Fruit fly (Drosophila melanogaster) whole organism, embryonic: ENCODE data around the gene CG5934.
A peak's percentile ranks its signal among the peaks of the same experiment; 100 is the strongest.

ENCODE experiments used
- Ada2b ChIP-seq: fragments of 200-800 bp; sonication (Bioruptor generic); IDR thresholded peaks from 2 replicates; pipeline ENCODE4 v1.3.6; 2022; ENCODE audit warnings: missing biosample characterization, missing genetic modification characterization
- Asciz ChIP-seq: fragments of 200-800 bp; sonication (Bioruptor generic); optimal IDR thresholded peaks from 2 replicates; lab custom pipeline; 2017; ENCODE audit warnings: missing biosample characterization, mild to moderate bottlenecking, missing genetic modification characterization, missing genetic modification reagents
- Atf-2 ChIP-seq: fragments of 200-800 bp; sonication (Bioruptor generic); optimal IDR thresholded peaks from 2 replicates; lab custom pipeline; 2016; ENCODE audit warnings: missing biosample characterization, missing genetic modification characterization
- CG11456 ChIP-seq: fragments of 200-800 bp; sonication (Bioruptor generic); IDR thresholded peaks from 3 replicates; pipeline ENCODE4 v1.3.6; 2022; ENCODE audit warnings: missing biosample characterization, missing genetic modification characterization
- CG11560 ChIP-seq: fragments of 200-800 bp; sonication (Bioruptor generic); IDR thresholded peaks from 3 replicates; pipeline ENCODE4 v1.3.6; 2022; ENCODE audit warnings: missing biosample characterization, missing genetic modification characterization
- CG12299 ChIP-seq: fragments of 200-800 bp; sonication (Bioruptor generic); optimal IDR thresholded peaks from 2 replicates; lab custom pipeline; 2018; ENCODE audit warnings: missing biosample characterization, mild to moderate bottlenecking, missing genetic modification characterization
- CG12942 ChIP-seq: fragments of 200-800 bp; sonication (Bioruptor generic); optimal IDR thresholded peaks from 3 replicates; lab custom pipeline; 2016; ENCODE audit warnings: missing biosample characterization, missing genetic modification characterization
- CG13424 ChIP-seq: fragments of 200-800 bp; sonication (Bioruptor generic); optimal IDR thresholded peaks from 2 replicates; lab custom pipeline; 2019; ENCODE audit warnings: missing biosample characterization, mild to moderate bottlenecking, missing genetic modification characterization, moderate library complexity
- CG14441 ChIP-seq: fragments of 200-800 bp; sonication (Bioruptor generic); IDR thresholded peaks from 2 replicates; pipeline ENCODE4 v1.3.6; 2022; ENCODE audit warnings: missing biosample characterization, missing genetic modification characterization
- CG17359 ChIP-seq: fragments of 200-800 bp; sonication (Bioruptor generic); optimal IDR thresholded peaks from 3 replicates; lab custom pipeline; 2018; ENCODE audit warnings: missing biosample characterization, mild to moderate bottlenecking, missing genetic modification characterization, moderate library complexity
- CG17912 ChIP-seq: fragments of 200-800 bp; sonication (Bioruptor generic); optimal IDR thresholded peaks from 2 replicates; lab custom pipeline; 2018; ENCODE audit warnings: missing biosample characterization, mild to moderate bottlenecking, missing genetic modification characterization
- CG2678 ChIP-seq: fragments of 200-800 bp; sonication (Bioruptor generic); optimal IDR thresholded peaks from 3 replicates; lab custom pipeline; 2019; ENCODE audit warnings: missing biosample characterization, mild to moderate bottlenecking, missing genetic modification characterization, moderate library complexity
- CG2875 ChIP-seq: fragments of 200-800 bp; sonication (Bioruptor generic); optimal IDR thresholded peaks from 2 replicates; lab custom pipeline; 2017; ENCODE audit warnings: missing biosample characterization, mild to moderate bottlenecking, missing genetic modification characterization, missing genetic modification reagents
- CG34224 ChIP-seq: fragments of 200-800 bp; sonication (Bioruptor generic); IDR thresholded peaks from 3 replicates; pipeline ENCODE4 v1.3.6; 2022; ENCODE audit warnings: missing biosample characterization, missing genetic modification characterization; ENCODE audit not compliant: partially characterized antibody
- CG34376 ChIP-seq: fragments of 200-800 bp; sonication (Bioruptor generic); optimal IDR thresholded peaks from 2 replicates; lab custom pipeline; 2018; ENCODE audit warnings: missing biosample characterization, mild to moderate bottlenecking, missing genetic modification characterization
- CG6791 ChIP-seq: fragments of 200-800 bp; sonication (Bioruptor generic); IDR thresholded peaks from 3 replicates; pipeline ENCODE4 v1.3.6; 2022; ENCODE audit warnings: missing biosample characterization, missing genetic modification characterization; ENCODE audit not compliant: partially characterized antibody
- CG7372 ChIP-seq: fragments of 200-800 bp; sonication (Bioruptor generic); IDR thresholded peaks from 2 replicates; pipeline ENCODE4 v1.3.6; 2022; ENCODE audit warnings: missing biosample characterization, missing genetic modification characterization
- CG8478 ChIP-seq: fragments of >200 bp; optimal IDR thresholded peaks from 2 replicates; lab custom pipeline; 2018
- CG8924 ChIP-seq: fragments of 200-800 bp; optimal IDR thresholded peaks from 3 replicates; lab custom pipeline; 2019; ENCODE audit warnings: missing biosample characterization, mild to moderate bottlenecking, missing genetic modification characterization, moderate library complexity
- Dbx ChIP-seq: fragments of 200-800 bp; sonication (Bioruptor generic); IDR thresholded peaks from 3 replicates; pipeline ENCODE4 v1.3.6; 2022; ENCODE audit warnings: missing biosample characterization, missing genetic modification characterization
- Deaf1 ChIP-seq: fragments of 200-800 bp; optimal IDR thresholded peaks from 3 replicates; lab custom pipeline; 2019; ENCODE audit warnings: missing biosample characterization, mild to moderate bottlenecking, missing genetic modification characterization, moderate library complexity
- Dll ChIP-seq: fragments of 200-800 bp; sonication (Bioruptor generic); IDR thresholded peaks from 4 replicates; pipeline ENCODE4 v1.3.6; 2022; ENCODE audit warnings: missing biosample characterization, missing genetic modification characterization; ENCODE audit not compliant: partially characterized antibody
- E2f1 ChIP-seq: fragments of 200-800 bp; sonication (Bioruptor generic); IDR thresholded peaks from 2 replicates; pipeline ENCODE4 v1.3.6; 2022; ENCODE audit warnings: missing biosample characterization, missing genetic modification characterization
- E2f2 ChIP-seq: fragments of 200-800 bp; sonication (Bioruptor generic); IDR thresholded peaks from 2 replicates; pipeline ENCODE4 v1.3.6; 2022; ENCODE audit warnings: missing biosample characterization, missing genetic modification characterization
- Ets65A ChIP-seq: fragments of 200-800 bp; sonication (Bioruptor generic); peaks from one replicate; lab custom pipeline; 2016; ENCODE audit warnings: missing biosample characterization, missing genetic modification characterization
- H15 ChIP-seq: fragments of 200-800 bp; sonication (Bioruptor generic); IDR thresholded peaks from 3 replicates; pipeline ENCODE4 v1.3.6; 2022; ENCODE audit warnings: missing biosample characterization, missing genetic modification characterization
- HmgD ChIP-seq: fragments of 200-800 bp; sonication (Bioruptor generic); optimal IDR thresholded peaks from 3 replicates; lab custom pipeline; 2016; ENCODE audit warnings: missing biosample characterization, missing genetic modification characterization
- Jarid2 ChIP-seq: fragments of 200-800 bp; sonication (Bioruptor generic); optimal IDR thresholded peaks from 3 replicates; lab custom pipeline; 2017; ENCODE audit warnings: mild to moderate bottlenecking, missing biosample characterization, missing genetic modification reagents, missing genetic modification characterization
- MBD-R2 ChIP-seq: fragments of 200-800 bp; sonication (Bioruptor generic); IDR thresholded peaks from 2 replicates; pipeline ENCODE4 v1.3.6; 2022; ENCODE audit warnings: missing biosample characterization, missing genetic modification characterization
- NK7.1 ChIP-seq: fragments of 200-800 bp; sonication (Bioruptor generic); optimal IDR thresholded peaks from 3 replicates; lab custom pipeline; 2016; ENCODE audit warnings: missing biosample characterization, missing genetic modification characterization
- Poxn ChIP-seq: fragments of 200-800 bp; sonication (Bioruptor generic); IDR thresholded peaks from 2 replicates; pipeline ENCODE4 v1.3.6; 2022; ENCODE audit warnings: missing biosample characterization, missing genetic modification characterization
- Rfx ChIP-seq: fragments of 200-800 bp; sonication (Bioruptor generic); IDR thresholded peaks from 2 replicates; pipeline ENCODE4 v1.3.6; 2022; ENCODE audit warnings: missing biosample characterization, missing genetic modification characterization
- YL-1 ChIP-seq: fragments of 200-800 bp; sonication (Bioruptor generic); optimal IDR thresholded peaks from 3 replicates; lab custom pipeline; 2017; ENCODE audit warnings: missing biosample characterization, mild to moderate bottlenecking, missing genetic modification characterization
- ab ChIP-seq: fragments of 200-800 bp; sonication (Bioruptor generic); optimal IDR thresholded peaks from 2 replicates; lab custom pipeline; 2016; ENCODE audit warnings: missing biosample characterization, missing genetic modification characterization
- ap ChIP-seq: fragments of 200-800 bp; sonication (Bioruptor generic); IDR thresholded peaks from 2 replicates; pipeline ENCODE4 v1.3.6; 2022; ENCODE audit warnings: missing biosample characterization, missing genetic modification characterization
- btn ChIP-seq: fragments of 200-800 bp; sonication (Bioruptor generic); optimal IDR thresholded peaks from 2 replicates; lab custom pipeline; 2016; ENCODE audit warnings: missing biosample characterization, missing genetic modification characterization
- caup ChIP-seq: fragments of 200-800 bp; sonication (Bioruptor generic); optimal IDR thresholded peaks from 3 replicates; lab custom pipeline; 2017; ENCODE audit warnings: missing biosample characterization, mild to moderate bottlenecking, missing genetic modification characterization, moderate library complexity; ENCODE audit not compliant: severe bottlenecking
- disco-r ChIP-seq: fragments of 200-800 bp; sonication (Bioruptor generic); optimal IDR thresholded peaks from 2 replicates; lab custom pipeline; 2016; ENCODE audit warnings: missing biosample characterization, missing genetic modification characterization
- jing ChIP-seq: fragments of 200-800 bp; sonication (Bioruptor generic); optimal IDR thresholded peaks from 2 replicates; lab custom pipeline; 2018; ENCODE audit warnings: missing biosample characterization, mild to moderate bottlenecking, missing genetic modification characterization
- pan ChIP-seq, 4 experiments: fragments of >200 bp in 3 of 4; fragments of 200-800 bp in 1 of 4; sonication (Bioruptor generic) in 1 of 4; optimal IDR thresholded peaks in 3 of 4; IDR thresholded peaks in 1 of 4; 2 replicates each; pipeline versions ENCODE4 v1.3.6 to Lab custom; 2017 to 2022; ENCODE audit warnings: missing biosample characterization in 2 of 4, missing genetic modification characterization in 2 of 4, mixed read lengths in 1 of 4
- pnt ChIP-seq: fragments of 200-800 bp; sonication (Bioruptor generic); optimal IDR thresholded peaks from 3 replicates; lab custom pipeline; 2016; ENCODE audit warnings: missing biosample characterization, missing genetic modification characterization
- prd ChIP-seq, 3 experiments: fragments of >200 bp in 2 of 3; fragments of 200-800 bp in 1 of 3; sonication (Bioruptor generic) in 1 of 3; optimal IDR thresholded peaks in 2 of 3; IDR thresholded peaks in 1 of 3; 2 replicates in 2 of 3; 3 replicates in 1 of 3; pipeline versions ENCODE4 v1.3.6 to Lab custom; 2017 to 2022; ENCODE audit warnings: missing biosample characterization in 1 of 3, missing genetic modification characterization in 1 of 3
- sd ChIP-seq: fragments of 200-800 bp; sonication (Bioruptor generic); optimal IDR thresholded peaks from 3 replicates; lab custom pipeline; 2018; ENCODE audit warnings: missing biosample characterization, mild to moderate bottlenecking, missing genetic modification characterization, moderate library complexity
- seq ChIP-seq: fragments of 200-800 bp; sonication (Bioruptor generic); IDR thresholded peaks from 2 replicates; pipeline ENCODE4 v1.3.6; 2022; ENCODE audit warnings: missing biosample characterization, missing genetic modification characterization
- shn ChIP-seq: fragments of 200-800 bp; sonication (Bioruptor generic); optimal IDR thresholded peaks from 3 replicates; lab custom pipeline; 2016; ENCODE audit warnings: missing biosample characterization, missing genetic modification characterization
- so ChIP-seq: fragments of 200-800 bp; sonication (Bioruptor generic); IDR thresholded peaks from 3 replicates; pipeline ENCODE4 v1.3.6; 2022; ENCODE audit warnings: missing biosample characterization, missing genetic modification characterization
- unpg ChIP-seq: fragments of 200-800 bp; sonication (Bioruptor generic); optimal IDR thresholded peaks from 3 replicates; lab custom pipeline; 2018; ENCODE audit warnings: missing biosample characterization, mild to moderate bottlenecking, missing genetic modification characterization, moderate library complexity

The CG5934 gene

dm6 chr3R:27288202-27289135 lies 15.0 kb downstream of the CG5934 start, which contains the start of the genes bigmax and Hmu (continued):
- TF ChIP-seq CG6791 (GFP tag; lab: Robert Waterston, UW) (peak; percentile 84; the same call in 2 of the 3 replicates), YL-1 (GFP tag; lab: Kevin White, UChicago) (peak; percentile 94), seq (peak; percentile 64), CG34376 (peak; percentile 87), CG14441 (GFP tag; lab: Robert Waterston, UW) (peak; percentile 91), Dbx (peak; percentile 92), ap (GFP tag; lab: Robert Waterston, UW) (peak; percentile 72), prd (optimal IDR thresholded peaks at IDR 0.05; lab: Kevin White, UChicago) (no peak), prd (GFP tag; IDR thresholded peaks at IDR 0.05; lab: Robert Waterston, UW) (peak; percentile 84), jing (GFP tag; lab: Kevin White, UChicago) (peak; percentile 7), caup (GFP tag; lab: Kevin White, UChicago) (peak; percentile 81), ab (peak; percentile 13), CG11560 (tag; lab: Robert Waterston, UW) (peak; percentile 67; the same call in 2 of the 3 replicates), btn (GFP tag; lab: Kevin White, UChicago) (no peak), HmgD (GFP tag; lab: Kevin White, UChicago) (peak; percentile 79), Poxn (no peak), Dll (GFP tag; lab: Robert Waterston, UW) (peak; percentile 98), pan (optimal IDR thresholded peaks at IDR 0.05; lab: Kevin White, UChicago) (no peak), pan (GFP tag; optimal IDR thresholded peaks at IDR 0.05 in 1 of 2, IDR thresholded peaks at IDR 0.05 in 1 of 2) (peak in 1 of 2 experiments; percentile 90), Ada2b (peak; percentile 80), Deaf1 (tag; lab: Kevin White, UChicago) (peak; percentile 54), sd (peak; percentile 95), CG17359 (tag; lab: Kevin White, UChicago) (peak; percentile 81), CG17912 (GFP tag; lab: Kevin White, UChicago) (peak; percentile 45), CG2678 (peak; percentile 81), H15 (GFP tag; lab: Robert Waterston, UW) (peak; percentile 75), MBD-R2 (GFP tag; lab: Robert Waterston, UW) (peak; percentile 88; the same call in 1 of the 2 replicates), CG12942 (GFP tag; lab: Kevin White, UChicago) (peak; percentile 84), CG12299 (tag; lab: Kevin White, UChicago) (peak; percentile 27), CG7372 (GFP tag; lab: Robert Waterston, UW) (peak; percentile 81), shn (GFP tag; lab: Kevin White, UChicago) (peak; percentile 83), CG8924 (tag; lab: Kevin White, UChicago) (peak; percentile 80), Ets65A (GFP tag; lab: Kevin White, UChicago) (peak; percentile 98), CG8478 (no peak), CG34224 (GFP tag; lab: Robert Waterston, UW) (peak; percentile 94), NK7.1 (peak; percentile 64), CG2875 (GFP tag; lab: Kevin White, UChicago) (no peak), CG13424 (tag; lab: Kevin White, UChicago) (peak; percentile 86), Rfx (GFP tag; lab: Robert Waterston, UW) (peak; percentile 90), E2f2 (GFP tag; lab: Robert Waterston, UW) (peak; percentile 61), disco-r (GFP tag; lab: Kevin White, UChicago) (peak; percentile 61), CG11456 (GFP tag; lab: Robert Waterston, UW) (peak; percentile 86), Jarid2 (GFP tag; lab: Kevin White, UChicago) (peak; percentile 51), E2f1 (peak; percentile 78), Asciz (GFP tag; lab: Kevin White, UChicago) (peak; percentile 36), so (GFP tag; lab: Robert Waterston, UW) (peak; percentile 56; the same call in 1 of the 3 replicates), pnt (GFP tag; lab: Kevin White, UChicago) (peak; percentile 86), unpg (peak; percentile 82), Atf-2 (GFP tag; lab: Kevin White, UChicago) (peak; percentile 85)
